Fruit fly (Drosophila melanogaster): ENCODE measurements around the gene caps.

caps gene

dm6 chr3L:13212196-13212595 is 16.3 kb upstream of the caps start (continued):
- TF ChIP-seq CG1621 (tag; optimal IDR thresholded peaks at IDR 0.05) (no peak), CG11902 (GFP tag; optimal IDR thresholded peaks at IDR 0.05) (no peak), ss (GFP tag; optimal IDR thresholded peaks at IDR 0.05) (no peak), CG3032 (tag; optimal IDR thresholded peaks at IDR 0.05) (no peak), pdm3 (GFP tag; optimal IDR thresholded peaks at IDR 0.05) (no peak), CG10631 (GFP tag; optimal IDR thresholded peaks at IDR 0.05) (no peak), CG31627 (GFP tag; optimal IDR thresholded peaks at IDR 0.05) (peak; percentile 5), Met (GFP tag; optimal IDR thresholded peaks at IDR 0.05) (peak; percentile 26), CG6276 (GFP tag; optimal IDR thresholded peaks at IDR 0.05) (no peak), lz (GFP tag; optimal IDR thresholded peaks at IDR 0.05) (no peak), Blimp-1 (GFP tag; optimal IDR thresholded peaks at IDR 0.05) (no peak), CG6792 (GFP tag; optimal IDR thresholded peaks at IDR 0.05) (no peak), CG9139 (GFP tag; optimal IDR thresholded peaks at IDR 0.05) (no peak), CG11294 (GFP tag; IDR thresholded peaks at IDR 0.05) (no peak), CG16779 (tag; optimal IDR thresholded peaks at IDR 0.05) (no peak), vri (GFP tag; optimal IDR thresholded peaks at IDR 0.05) (no peak), CG6808 (GFP tag; optimal IDR thresholded peaks at IDR 0.05) (no peak), Lpt (GFP tag; optimal IDR thresholded peaks at IDR 0.05) (no peak), Eip93F (GFP tag; optimal IDR thresholded peaks at IDR 0.05) (no peak), fkh (GFP tag; optimal IDR thresholded peaks at IDR 0.05) (no peak), CG4318 (GFP tag; optimal IDR thresholded peaks at IDR 0.05) (no peak), CG8319 (GFP tag; optimal IDR thresholded peaks at IDR 0.05) (no peak), svp (GFP tag) (peak; percentile 82), fd85E (GFP tag; optimal IDR thresholded peaks at IDR 0.05) (no peak), acj6 (GFP tag; optimal IDR thresholded peaks at IDR 0.05) (peak; percentile 9), esn (GFP tag; optimal IDR thresholded peaks at IDR 0.05) (peak; percentile 10), CG8632 (GFP tag; optimal IDR thresholded peaks at IDR 0.05) (no peak), eg (GFP tag; IDR thresholded peaks at IDR 0.05) (0 out of 3 replicates have a peak, but pooled peaks have one; percentile 22), OdsH (GFP tag; optimal IDR thresholded peaks at IDR 0.05) (no peak), CG7368 (GFP tag; optimal IDR thresholded peaks at IDR 0.05) (no peak), net (GFP tag; optimal IDR thresholded peaks at IDR 0.05) (no peak), Eip78C (GFP tag) (peak; percentile 62), Ets21C (GFP tag; optimal IDR thresholded peaks at IDR 0.05) (no peak), Sox14 (GFP tag; optimal IDR thresholded peaks at IDR 0.05) (no peak), spab (GFP tag; optimal IDR thresholded peaks at IDR 0.05) (no peak), CG15336 (GFP tag; IDR thresholded peaks at IDR 0.05) (no peak), achi (GFP tag; optimal IDR thresholded peaks at IDR 0.05) (no peak), CG8119 (GFP tag; IDR thresholded peaks at IDR 0.05) (0 out of 3 replicates have a peak, but pooled peaks have one; percentile 16), topi (GFP tag; optimal IDR thresholded peaks at IDR 0.05) (peak; percentile 31), CG32006 (GFP tag; optimal IDR thresholded peaks at IDR 0.05) (no peak)

DNA sequence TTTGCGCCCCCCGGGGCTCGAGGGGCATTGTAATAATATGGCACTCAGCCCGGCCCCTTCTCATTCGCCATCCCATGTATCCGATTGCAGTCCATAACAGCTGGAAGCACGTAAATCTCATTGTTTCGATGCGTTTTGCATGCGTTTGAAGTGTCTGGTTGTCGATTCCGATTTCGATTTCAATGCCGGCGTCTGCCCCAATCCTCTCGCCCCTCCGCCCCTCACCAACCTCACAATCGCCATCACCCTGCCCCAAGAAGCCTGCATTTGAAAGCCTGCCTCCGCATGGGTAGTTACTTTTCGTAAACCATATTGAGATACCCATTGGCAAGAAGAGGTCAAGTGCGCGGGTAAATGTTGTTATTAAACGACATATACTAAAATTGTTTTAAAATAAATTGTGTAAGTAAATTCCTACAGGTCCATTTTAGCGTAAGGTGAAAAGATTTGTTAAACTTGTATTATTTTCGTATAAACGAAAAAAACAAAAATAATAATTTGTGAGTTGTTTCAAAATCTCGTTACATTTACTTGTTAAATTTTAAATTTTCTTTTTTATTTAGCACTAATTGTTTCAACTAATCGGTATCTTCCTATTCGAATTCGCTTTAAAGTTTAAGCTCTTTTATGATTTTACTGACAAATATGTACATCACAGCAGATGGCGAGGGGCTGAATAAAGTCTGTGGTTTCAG is 15.7 kb upstream of the caps start:
- TF ChIP-seq topi (GFP tag; optimal IDR thresholded peaks at IDR 0.05) = no peak
- TF ChIP-seq dac (GFP tag; optimal IDR thresholded peaks at IDR 0.05) = no peak
- TF ChIP-seq Ets96B (tag; optimal IDR thresholded peaks at IDR 0.05) = peak; percentile 79
- peak; percentile 66 for TF ChIP-seq CG8632 (GFP tag; optimal IDR thresholded peaks at IDR 0.05)
- TF ChIP-seq CG32006 (GFP tag; optimal IDR thresholded peaks at IDR 0.05) = peak; percentile 82
- peak; percentile 21; the same call in 1 of the 3 replicates for TF ChIP-seq eg (GFP tag; IDR thresholded peaks at IDR 0.05)
- TF ChIP-seq CG9139 (GFP tag; optimal IDR thresholded peaks at IDR 0.05) = peak; percentile 48
- peak; percentile 43 for TF ChIP-seq CG10669 (GFP tag; optimal IDR thresholded peaks at IDR 0.05)
- peak; percentile 55 for TF ChIP-seq CG6808 (GFP tag; optimal IDR thresholded peaks at IDR 0.05)
- no peak for TF ChIP-seq Hr38 (GFP tag; optimal IDR thresholded peaks at IDR 0.05)
- TF ChIP-seq Sox102F (GFP tag; optimal IDR thresholded peaks at IDR 0.05) = no peak
- peak; percentile 55 for TF ChIP-seq Blimp-1 (GFP tag; optimal IDR thresholded peaks at IDR 0.05)
- peak; percentile 53 for TF ChIP-seq spab (GFP tag; optimal IDR thresholded peaks at IDR 0.05)
- peak; percentile 42 for TF ChIP-seq Sox15 (GFP tag; optimal IDR thresholded peaks at IDR 0.05)
- TF ChIP-seq CG8119 (GFP tag; IDR thresholded peaks at IDR 0.05) = peak; percentile 59
- peak; percentile 22 for TF ChIP-seq CG11762 (GFP tag; optimal IDR thresholded peaks at IDR 0.05; ENCODE audit: insufficient read depth)
- no peak for TF ChIP-seq Gug (GFP tag; IDR thresholded peaks at IDR 0.05)
- TF ChIP-seq CG6276 (GFP tag; optimal IDR thresholded peaks at IDR 0.05) = peak; percentile 11
- TF ChIP-seq CG16779 (tag; optimal IDR thresholded peaks at IDR 0.05) = no peak
- TF ChIP-seq Met (GFP tag; optimal IDR thresholded peaks at IDR 0.05) = no peak
- no peak for TF ChIP-seq Eip75B (GFP tag; optimal IDR thresholded peaks at IDR 0.05)
- peak; percentile 20 for TF ChIP-seq lz (GFP tag; optimal IDR thresholded peaks at IDR 0.05)
- peak; percentile 75 for TF ChIP-seq esn (GFP tag; optimal IDR thresholded peaks at IDR 0.05)
- TF ChIP-seq achi (GFP tag; optimal IDR thresholded peaks at IDR 0.05) = peak; percentile 63
- no peak for TF ChIP-seq vri (GFP tag; optimal IDR thresholded peaks at IDR 0.05)
